Worm (Caenorhabditis elegans) whole organism, L4/young adult: ENCODE data around the gene F25D1.3.

Experiments
- W03F9.2 ChIP-seq: fragments of 150-350 bp; optimal IDR thresholded peaks from 2 replicates; lab custom pipeline; 2014; ENCODE audit warnings: missing biosample characterization, missing genetic modification characterization
- him-1 ChIP-seq: sonication (generic microtip); optimal IDR thresholded peaks from 2 replicates; lab custom pipeline; 2016; ENCODE audit warnings: missing genotype, missing genetic modification reagents, missing genetic modification characterization, missing compliant biosample characterization

- no peak for TF ChIP-seq W03F9.2 (tag; lab: Kevin White, UChicago)
- TF ChIP-seq him-1 (tag; lab: Kevin White, UChicago) = no peak
Observed at ce11 chrV:10571523-10571922, 43.0 kb downstream of the F25D1.3 start.
